Fruit fly (Drosophila melanogaster): ENCODE results near the gene Eig71Ef.

Gene Eig71Ef

dm6 chr3L:15636359-15636758 lies 20.8 kb downstream of the Eig71Ef start (continued):
- no peak for TF ChIP-seq nau (GFP tag; optimal IDR thresholded peaks at IDR 0.05)
- no peak for TF ChIP-seq CG10654 (GFP tag; optimal IDR thresholded peaks at IDR 0.05)
- no peak for TF ChIP-seq CkIIα-i1 (GFP tag; IDR thresholded peaks at IDR 0.05)
- TF ChIP-seq Hr39 (optimal IDR thresholded peaks at IDR 0.05), result no peak
- no peak for TF ChIP-seq lola (GFP tag; optimal IDR thresholded peaks at IDR 0.05)
- TF ChIP-seq ftz-f1 (GFP tag; optimal IDR thresholded peaks at IDR 0.05), result no peak
- no peak for TF ChIP-seq ab (GFP tag; optimal IDR thresholded peaks at IDR 0.05)
- TF ChIP-seq Sox102F (GFP tag; optimal IDR thresholded peaks at IDR 0.05), result no peak
- TF ChIP-seq D19A (tag; optimal IDR thresholded peaks at IDR 0.05), result no peak
- TF ChIP-seq inv (GFP tag; IDR thresholded peaks at IDR 0.05; ENCODE audit: partially characterized antibody), result no peak
- TF ChIP-seq CG34376 (GFP tag; optimal IDR thresholded peaks at IDR 0.05), result peak; percentile 45
- TF ChIP-seq chinmo (GFP tag; IDR thresholded peaks at IDR 0.05; ENCODE audit: partially characterized antibody), result peak; percentile 65; the same call in 2 of the 4 replicates
- no peak for TF ChIP-seq ap (GFP tag; IDR thresholded peaks at IDR 0.05)
- no peak for TF ChIP-seq ken (GFP tag; IDR thresholded peaks at IDR 0.05)
- TF ChIP-seq CG9437 (GFP tag; optimal IDR thresholded peaks at IDR 0.05), result no peak
- TF ChIP-seq stwl (tag; optimal IDR thresholded peaks at IDR 0.05), result no peak
- no peak for TF ChIP-seq Mrtf (GFP tag; IDR thresholded peaks at IDR 0.05)
- TF ChIP-seq sc (optimal IDR thresholded peaks at IDR 0.05), result no peak
- TF ChIP-seq sc (GFP tag; optimal IDR thresholded peaks at IDR 0.05), result peak; percentile 28
- no peak for TF ChIP-seq esg (GFP tag; conservative IDR thresholded peaks at IDR 0.05)
- peak; percentile 16 for TF ChIP-seq dmrt11E (tag; optimal IDR thresholded peaks at IDR 0.05)
- TF ChIP-seq br (optimal IDR thresholded peaks at IDR 0.05), result no peak
- no peak for TF ChIP-seq CG18011 (GFP tag; optimal IDR thresholded peaks at IDR 0.05)
- no peak for TF ChIP-seq Side (GFP tag; optimal IDR thresholded peaks at IDR 0.05)
- peak; percentile 50; the same call in 1 of the 2 replicates for TF ChIP-seq ara (GFP tag; IDR thresholded peaks at IDR 0.05)
- no peak for TF ChIP-seq pros (GFP tag; optimal IDR thresholded peaks at IDR 0.05)
- TF ChIP-seq tio (GFP tag; optimal IDR thresholded peaks at IDR 0.05), result no peak
- TF ChIP-seq CG3995 (GFP tag; optimal IDR thresholded peaks at IDR 0.05), result no peak
- no peak for TF ChIP-seq wor (GFP tag; IDR thresholded peaks at IDR 0.05)
- TF ChIP-seq so (GFP tag; IDR thresholded peaks at IDR 0.05), result no peak
- TF ChIP-seq repo (GFP tag; optimal IDR thresholded peaks at IDR 0.05), result no peak
- TF ChIP-seq Hr3 (GFP tag; optimal IDR thresholded peaks at IDR 0.05), result no peak
- no peak for TF ChIP-seq dan (GFP tag; IDR thresholded peaks at IDR 0.05)
- no peak for TF ChIP-seq tap (tag; optimal IDR thresholded peaks at IDR 0.05)
- TF ChIP-seq Med (GFP tag), result peak; percentile 67
- TF ChIP-seq CG1792 (GFP tag; optimal IDR thresholded peaks at IDR 0.05), result no peak
- TF ChIP-seq sna (GFP tag; IDR thresholded peaks at IDR 0.05; ENCODE audit: partially characterized antibody), result no peak
- TF ChIP-seq scrt (GFP tag; optimal IDR thresholded peaks at IDR 0.05), result no peak
- TF ChIP-seq Pdp1 (GFP tag; optimal IDR thresholded peaks at IDR 0.05), result peak in 1 of 2 experiments; percentile 14
- no peak for TF ChIP-seq CG12219 (GFP tag; optimal IDR thresholded peaks at IDR 0.05)
- peak; percentile 9 for TF ChIP-seq Hey (tag; optimal IDR thresholded peaks at IDR 0.05)
- TF ChIP-seq NC2β (GFP tag; optimal IDR thresholded peaks at IDR 0.05), result no peak
- TF ChIP-seq nom (GFP tag; optimal IDR thresholded peaks at IDR 0.05), result no peak
- TF ChIP-seq onecut (GFP tag; IDR thresholded peaks at IDR 0.05), result no peak
- TF ChIP-seq HLH54F (GFP tag; optimal IDR thresholded peaks at IDR 0.05), result no peak
- no peak for TF ChIP-seq CG10543 (GFP tag; optimal IDR thresholded peaks at IDR 0.05)
- no peak for TF ChIP-seq CG8765 (GFP tag; IDR thresholded peaks at IDR 0.05)
- TF ChIP-seq maf-S (GFP tag; optimal IDR thresholded peaks at IDR 0.05), result no peak

Measured in whole organism, embryonic.